Fruit fly (Drosophila melanogaster): Measurements from ENCODE around the gene Sfp36F.
A peak's percentile ranks its signal among the peaks of the same experiment; 100 is the strongest.

Gene Sfp36F

DNA sequence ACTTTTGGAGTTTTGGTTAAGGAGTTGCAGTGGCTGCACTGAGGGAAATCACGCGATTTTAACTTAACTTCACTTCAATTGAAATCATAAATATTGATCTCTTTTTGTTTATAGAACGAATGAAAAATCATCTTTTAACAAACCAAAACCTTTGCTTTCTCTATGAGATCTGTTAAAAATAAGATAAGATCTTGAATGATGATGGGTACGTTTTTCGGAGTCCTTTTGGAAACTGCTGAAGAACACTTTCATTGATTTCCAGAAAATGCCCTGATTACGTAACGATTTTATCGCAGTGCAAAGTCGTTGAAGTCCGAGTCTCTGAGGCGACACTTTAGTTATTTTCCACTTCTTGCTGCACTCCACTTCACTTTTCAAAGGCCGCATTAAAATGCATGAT is 20.0 kb downstream of the Sfp36F start:
- peak; percentile 80 for TF ChIP-seq CG8301 (tag; optimal IDR thresholded peaks at IDR 0.05)
- peak; percentile 27; the same call in 1 of the 2 replicates for TF ChIP-seq CG12605 (GFP tag; IDR thresholded peaks at IDR 0.05)
- TF ChIP-seq CG14655 (GFP tag; optimal IDR thresholded peaks at IDR 0.05): peak; percentile 92
- TF ChIP-seq CG10348 (GFP tag; IDR thresholded peaks at IDR 0.05): no peak
- peak; percentile 94 for TF ChIP-seq CG8159 (tag; optimal IDR thresholded peaks at IDR 0.05)
- TF ChIP-seq Snoo (tag; optimal IDR thresholded peaks at IDR 0.05): peak; percentile 86
- TF ChIP-seq gl (tag; optimal IDR thresholded peaks at IDR 0.05): peak; percentile 73
- TF ChIP-seq CG4496 (GFP tag; IDR thresholded peaks at IDR 0.05): peak; percentile 35; the same call in 1 of the 3 replicates
- peak; percentile 81 for TF ChIP-seq Pif1B (GFP tag; optimal IDR thresholded peaks at IDR 0.05)
- peak; percentile 30; the same call in 1 of the 2 replicates for TF ChIP-seq rn (GFP tag; IDR thresholded peaks at IDR 0.05)
- peak; percentile 90 for TF ChIP-seq CG34367 (tag; optimal IDR thresholded peaks at IDR 0.05)
- peak; percentile 96 for TF ChIP-seq CG9948 (tag; optimal IDR thresholded peaks at IDR 0.05)
- peak; percentile 83 for TF ChIP-seq Pif1A (GFP tag; optimal IDR thresholded peaks at IDR 0.05)
- no peak for TF ChIP-seq Ets98B (GFP tag; IDR thresholded peaks at IDR 0.05)
- peak; percentile 94 for TF ChIP-seq CG17806 (tag; optimal IDR thresholded peaks at IDR 0.05)
- TF ChIP-seq CG15710 (tag; optimal IDR thresholded peaks at IDR 0.05): peak; percentile 91
- no peak for TF ChIP-seq EcR (GFP tag; optimal IDR thresholded peaks at IDR 0.05)
- peak; percentile 41; the same call in 2 of the 3 replicates for TF ChIP-seq fd96Ca (GFP tag; IDR thresholded peaks at IDR 0.05)
- TF ChIP-seq D1 (tag; optimal IDR thresholded peaks at IDR 0.05): peak; percentile 72
- peak; percentile 51 for TF ChIP-seq CG13204 (GFP tag; optimal IDR thresholded peaks at IDR 0.05)
- 0 out of 2 replicates have a peak, but pooled peaks have one; percentile 60 for TF ChIP-seq CG32121 (GFP tag; IDR thresholded peaks at IDR 0.05)

dm6 chr2L:18313922-18314712 is 21.8 kb downstream of the Sfp36F start:
- TF ChIP-seq rn (GFP tag; IDR thresholded peaks at IDR 0.05): no peak
- no peak for TF ChIP-seq CG8301 (tag; optimal IDR thresholded peaks at IDR 0.05)
- TF ChIP-seq Pif1A (GFP tag; optimal IDR thresholded peaks at IDR 0.05): no peak
- no peak for TF ChIP-seq CG4496 (GFP tag; IDR thresholded peaks at IDR 0.05)
- TF ChIP-seq fd96Ca (GFP tag; IDR thresholded peaks at IDR 0.05): peak; percentile 56; the same call in 1 of the 3 replicates
- no peak for TF ChIP-seq CG8159 (tag; optimal IDR thresholded peaks at IDR 0.05)
- TF ChIP-seq CG9948 (tag; optimal IDR thresholded peaks at IDR 0.05): no peak
- TF ChIP-seq CG34367 (tag; optimal IDR thresholded peaks at IDR 0.05): no peak
- TF ChIP-seq gl (tag; optimal IDR thresholded peaks at IDR 0.05): no peak
- peak; percentile 40; the same call in 1 of the 2 replicates for TF ChIP-seq CG12605 (GFP tag; IDR thresholded peaks at IDR 0.05)
- no peak for TF ChIP-seq Snoo (tag; optimal IDR thresholded peaks at IDR 0.05)
- TF ChIP-seq CG10348 (GFP tag; IDR thresholded peaks at IDR 0.05): no peak
- 0 out of 2 replicates have a peak, but pooled peaks have one; percentile 29 for TF ChIP-seq Ets98B (GFP tag; IDR thresholded peaks at IDR 0.05)
- TF ChIP-seq Pif1B (GFP tag; optimal IDR thresholded peaks at IDR 0.05): no peak
- TF ChIP-seq D1 (tag; optimal IDR thresholded peaks at IDR 0.05): no peak
- TF ChIP-seq CG32121 (GFP tag; IDR thresholded peaks at IDR 0.05): no peak
- TF ChIP-seq EcR (GFP tag; optimal IDR thresholded peaks at IDR 0.05): peak; percentile 27
- TF ChIP-seq CG15710 (tag; optimal IDR thresholded peaks at IDR 0.05): no peak
- TF ChIP-seq CG17806 (tag; optimal IDR thresholded peaks at IDR 0.05): no peak

dm6 chr2L:18315454-18315853 is 23.1 kb downstream of the Sfp36F start:
- TF ChIP-seq Pif1A (GFP tag; optimal IDR thresholded peaks at IDR 0.05) (no peak), CG15710 (tag; optimal IDR thresholded peaks at IDR 0.05) (no peak), gl (tag; optimal IDR thresholded peaks at IDR 0.05) (no peak), CG12605 (GFP tag; IDR thresholded peaks at IDR 0.05) (no peak), EcR (GFP tag; optimal IDR thresholded peaks at IDR 0.05) (no peak), CG17806 (tag; optimal IDR thresholded peaks at IDR 0.05) (peak; percentile 13), CG32121 (GFP tag; IDR thresholded peaks at IDR 0.05) (peak; percentile 24; the same call in 1 of the 2 replicates), CG34367 (tag; optimal IDR thresholded peaks at IDR 0.05) (no peak), Ets98B (GFP tag; IDR thresholded peaks at IDR 0.05) (no peak), D1 (tag; optimal IDR thresholded peaks at IDR 0.05) (no peak), CG9948 (tag; optimal IDR thresholded peaks at IDR 0.05) (no peak), CG8159 (tag; optimal IDR thresholded peaks at IDR 0.05) (peak; percentile 21), CG4496 (GFP tag; IDR thresholded peaks at IDR 0.05) (peak; percentile 13; the same call in 1 of the 3 replicates), Snoo (tag; optimal IDR thresholded peaks at IDR 0.05) (no peak), fd96Ca (GFP tag; IDR thresholded peaks at IDR 0.05) (no peak), rn (GFP tag; IDR thresholded peaks at IDR 0.05) (no peak), CG8301 (tag; optimal IDR thresholded peaks at IDR 0.05) (peak; percentile 21), CG14655 (GFP tag; optimal IDR thresholded peaks at IDR 0.05) (peak; percentile 27), CG10348 (GFP tag; IDR thresholded peaks at IDR 0.05) (no peak), Pif1B (GFP tag; optimal IDR thresholded peaks at IDR 0.05) (no peak), CG13204 (GFP tag; optimal IDR thresholded peaks at IDR 0.05) (no peak)

- TF ChIP-seq Snoo (tag; optimal IDR thresholded peaks at IDR 0.05): peak; percentile 35
- TF ChIP-seq CG17806 (tag; optimal IDR thresholded peaks at IDR 0.05): no peak
- TF ChIP-seq gl (tag; optimal IDR thresholded peaks at IDR 0.05): no peak
- no peak for TF ChIP-seq CG12605 (GFP tag; IDR thresholded peaks at IDR 0.05)
- TF ChIP-seq CG13204 (GFP tag; optimal IDR thresholded peaks at IDR 0.05): peak; percentile 16
- TF ChIP-seq Pif1A (GFP tag; optimal IDR thresholded peaks at IDR 0.05): no peak
- TF ChIP-seq CG10348 (GFP tag; IDR thresholded peaks at IDR 0.05): no peak
- TF ChIP-seq CG8159 (tag; optimal IDR thresholded peaks at IDR 0.05): peak; percentile 18
- peak; percentile 37 for TF ChIP-seq CG14655 (GFP tag; optimal IDR thresholded peaks at IDR 0.05)
- TF ChIP-seq CG8301 (tag; optimal IDR thresholded peaks at IDR 0.05): peak; percentile 10
- TF ChIP-seq EcR (GFP tag; optimal IDR thresholded peaks at IDR 0.05): peak; percentile 16
- no peak for TF ChIP-seq fd96Ca (GFP tag; IDR thresholded peaks at IDR 0.05)
- TF ChIP-seq CG32121 (GFP tag; IDR thresholded peaks at IDR 0.05): 0 out of 2 replicates have a peak, but pooled peaks have one; percentile 7
- TF ChIP-seq D1 (tag; optimal IDR thresholded peaks at IDR 0.05): peak; percentile 15
- no peak for TF ChIP-seq CG34367 (tag; optimal IDR thresholded peaks at IDR 0.05)
- peak; percentile 28; the same call in 1 of the 2 replicates for TF ChIP-seq Ets98B (GFP tag; IDR thresholded peaks at IDR 0.05)
- no peak for TF ChIP-seq rn (GFP tag; IDR thresholded peaks at IDR 0.05)
- peak; percentile 58 for TF ChIP-seq CG4496 (GFP tag; IDR thresholded peaks at IDR 0.05)
- TF ChIP-seq CG15710 (tag; optimal IDR thresholded peaks at IDR 0.05): no peak
- peak; percentile 12 for TF ChIP-seq Pif1B (GFP tag; optimal IDR thresholded peaks at IDR 0.05)
- TF ChIP-seq CG9948 (tag; optimal IDR thresholded peaks at IDR 0.05): no peak
Observed at dm6 chr2L:18319577-18320316, 27.4 kb downstream of the Sfp36F start, which contains the start of gene Fas3. Gene Fas3, plus strand, starts transcription at chr2L:18320102.

All from whole organism, pupa.